Worm (Caenorhabditis elegans) whole organism, L3 larva: Measurements from ENCODE around the gene ppm-1.H.

ENCODE experiments used
- R02D3.7 ChIP-seq: fragments of 150-350 bp; optimal IDR thresholded peaks from 2 replicates; lab custom pipeline; 2014; ENCODE audit warnings: missing biosample characterization, missing genetic modification characterization
- egl-27 ChIP-seq: sonication (generic microtip); optimal IDR thresholded peaks from 4 replicates; lab custom pipeline; 2017; ENCODE audit warnings: missing biosample characterization, missing genetic modification reagents, missing genetic modification characterization
- elt-3 ChIP-seq, 3 experiments: fragments of 150-350 bp in 1 of 3; sonication (generic microtip) in 2 of 3; optimal IDR thresholded peaks; 2 replicates in 2 of 3; 4 replicates in 1 of 3; lab custom pipeline; 2014 to 2017; ENCODE audit warnings: missing biosample characterization in 3 of 3, missing genetic modification characterization in 3 of 3
- fos-1 ChIP-seq: fragments of 150-350 bp; optimal IDR thresholded peaks from 2 replicates; lab custom pipeline; 2014; ENCODE audit warnings: missing biosample characterization, missing genetic modification characterization
- lin-39 ChIP-seq: fragments of 150-350 bp; optimal IDR thresholded peaks from 2 replicates; lab custom pipeline; 2018; ENCODE audit warnings: missing biosample characterization, missing genetic modification reagents, missing genetic modification characterization
- nhr-12 ChIP-seq: fragments of 150-350 bp; optimal IDR thresholded peaks from 2 replicates; lab custom pipeline; 2014; ENCODE audit warnings: missing biosample characterization, missing genetic modification characterization
- nhr-28 ChIP-seq: fragments of 150-350 bp; optimal IDR thresholded peaks from 2 replicates; lab custom pipeline; 2014; ENCODE audit warnings: missing biosample characterization, missing genetic modification characterization
- pha-4 ChIP-seq: fragments of 150-350 bp; optimal IDR thresholded peaks from 2 replicates; lab custom pipeline; 2014; ENCODE audit warnings: missing biosample characterization, missing genetic modification reagents, missing genetic modification characterization
- sea-2 ChIP-seq: fragments of 150-350 bp; sonication (generic microtip); optimal IDR thresholded peaks from 4 replicates; lab custom pipeline; 2014; ENCODE audit warnings: missing biosample characterization, missing genetic modification reagents, missing genetic modification characterization
- unc-62 ChIP-seq: fragments of 150-350 bp; sonication (generic microtip); optimal IDR thresholded peaks from 4 replicates; lab custom pipeline; 2014; ENCODE audit warnings: missing biosample characterization, missing genetic modification reagents, missing genetic modification characterization
- zag-1 ChIP-seq: fragments of 150-350 bp; optimal IDR thresholded peaks from 2 replicates; lab custom pipeline; 2014; ENCODE audit warnings: missing biosample characterization, missing genetic modification characterization
- ztf-11 ChIP-seq: fragments of 150-350 bp; optimal IDR thresholded peaks from 2 replicates; lab custom pipeline; 2014; ENCODE audit warnings: missing biosample characterization, missing genetic modification characterization

ce11 chrIV:12270392-12270791, 2.3 kb upstream of the ppm-1.H start, which contains the start of gene C42C1.3:
- no peak for TF ChIP-seq sea-2
- TF ChIP-seq unc-62 (GFP tag; lab: Kevin White, UChicago), result no peak
- no peak for TF ChIP-seq ztf-11 (tag; lab: Kevin White, UChicago)
- no peak for TF ChIP-seq pha-4
- no peak for TF ChIP-seq egl-27
- TF ChIP-seq R02D3.7 (tag; lab: Kevin White, UChicago), result no peak
- TF ChIP-seq fos-1 (tag; lab: Kevin White, UChicago), result no peak
- no peak for TF ChIP-seq nhr-12
- TF ChIP-seq nhr-28, result no peak
- TF ChIP-seq elt-3 (tag; optimal IDR thresholded peaks at IDR 0.05; lab: Kevin White, UChicago), result no peak
- no peak for TF ChIP-seq zag-1 (tag; lab: Kevin White, UChicago)
- no peak for TF ChIP-seq lin-39 (tag; lab: Kevin White, UChicago)
